Fruit fly (Drosophila melanogaster) whole organism, wandering third instar larva: Measurements from ENCODE around the gene CG42656.

Experiments used
- HLH106 ChIP-seq: fragments of 200-800 bp; optimal IDR thresholded peaks from 3 replicates; lab custom pipeline; 2019; ENCODE audit warnings: missing biosample characterization, mild to moderate bottlenecking, missing genetic modification characterization, moderate library complexity
- dmrt93B ChIP-seq: fragments of 200-800 bp; sonication (Bioruptor generic); optimal IDR thresholded peaks from 2 replicates; lab custom pipeline; 2018; ENCODE audit warnings: missing biosample characterization, mild to moderate bottlenecking, missing genetic modification characterization
- fru ChIP-seq: fragments of 200-800 bp; sonication (Bioruptor generic); optimal IDR thresholded peaks from 3 replicates; lab custom pipeline; 2016; ENCODE audit warnings: missing biosample characterization, mild to moderate bottlenecking, missing genetic modification characterization
- pan ChIP-seq: fragments of >200 bp; optimal IDR thresholded peaks from 2 replicates; lab custom pipeline; 2017
- psq ChIP-seq: fragments of 200-800 bp; sonication (Bioruptor generic); optimal IDR thresholded peaks from 3 replicates; lab custom pipeline; 2017; ENCODE audit warnings: missing biosample characterization, mild to moderate bottlenecking, missing genetic modification characterization, moderate library complexity
- usp ChIP-seq: fragments of >200 bp; optimal IDR thresholded peaks from 2 replicates; lab custom pipeline; 2017; ENCODE audit warnings: missing biosample characterization, missing genetic modification characterization

dm6 chr3R:7492099-7492498 is 972 bp downstream of the CG42656 start:
- TF ChIP-seq pan (lab: Kevin White, UChicago) (no peak), usp (GFP tag; lab: Kevin White, UChicago) (no peak), psq (GFP tag; lab: Kevin White, UChicago) (no peak), dmrt93B (GFP tag; lab: Kevin White, UChicago) (no peak), HLH106 (no peak), fru (GFP tag; lab: Kevin White, UChicago) (no peak)
